Fruit fly (Drosophila melanogaster) whole organism: ENCODE results near the gene klar.

Experiments used
- CG8478 ChIP-seq: fragments of >200 bp; optimal IDR thresholded peaks from 2 replicates; lab custom pipeline; 2018; ENCODE audit warnings: inconsistent platforms
- Dll ChIP-seq: fragments of >200 bp; optimal IDR thresholded peaks from 2 replicates; lab custom pipeline; 2017
- EcR ChIP-seq, 2 experiments: fragments of >200 bp; optimal IDR thresholded peaks; 2 replicates each; lab custom pipeline; 2017; ENCODE audit warnings: missing biosample characterization in 2 of 2, missing genetic modification characterization in 2 of 2, missing genetic modification reagents in 2 of 2
- psq ChIP-seq: fragments of >200 bp; optimal IDR thresholded peaks from 2 replicates; lab custom pipeline; 2017

DNA sequence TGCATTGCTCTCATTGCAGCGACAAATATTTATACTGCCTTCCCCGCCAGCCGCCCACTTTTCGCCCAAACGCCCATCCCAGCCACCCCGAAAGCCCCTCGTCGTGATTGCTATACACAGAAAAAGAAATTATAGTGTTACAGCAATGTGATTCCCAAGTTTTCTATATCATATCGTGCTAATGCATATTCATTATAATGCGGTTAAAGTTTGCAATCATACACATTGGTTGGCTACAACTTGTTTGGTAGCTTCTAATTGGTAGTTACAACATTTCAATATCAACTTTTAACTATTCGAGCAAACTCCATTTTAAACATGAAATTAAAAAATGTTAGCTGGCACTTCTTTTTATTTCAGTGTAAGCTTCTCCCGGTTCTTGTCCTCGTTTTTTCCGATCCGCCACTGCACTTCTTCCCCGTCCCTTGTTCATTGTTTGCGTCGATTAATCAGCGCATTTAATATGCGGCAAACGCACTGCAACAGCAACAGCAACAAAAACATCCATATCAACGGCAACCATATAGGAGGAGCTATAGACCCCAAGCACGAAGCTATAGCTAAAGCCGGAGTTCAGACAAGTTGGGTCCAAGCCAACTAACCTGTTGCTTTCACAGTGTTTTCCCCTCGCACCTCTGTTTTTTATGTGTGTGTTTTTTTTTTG lies 25.7 kb upstream of the klar start:
- TF ChIP-seq psq (lab: Kevin White, UChicago) (no peak), Dll (lab: Kevin White, UChicago) (no peak), EcR (GFP tag; optimal IDR thresholded peaks at IDR 0.05; lab: Kevin White, UChicago) (no peak), CG8478 (lab: Kevin White, UChicago) (no peak)
